Worm (Caenorhabditis elegans) whole organism, early embryonic: ENCODE results near the gene orc-2.

Experiments
- B0310.2 ChIP-seq: sonication (generic microtip); optimal IDR thresholded peaks from 2 replicates; lab custom pipeline; 2016; ENCODE audit warnings: mild to moderate bottlenecking, missing genetic modification characterization, missing compliant biosample characterization
- F13C5.2 ChIP-seq: sonication (generic microtip); optimal IDR thresholded peaks from 2 replicates; lab custom pipeline; 2017; ENCODE audit warnings: mild to moderate bottlenecking, missing genetic modification characterization, inconsistent platforms, missing compliant biosample characterization
- aly-1 ChIP-seq: sonication (generic microtip); optimal IDR thresholded peaks from 2 replicates; lab custom pipeline; 2016; ENCODE audit warnings: missing genetic modification characterization, missing compliant biosample characterization
- ama-1 ChIP-seq: fragments of 150-350 bp; optimal IDR thresholded peaks from 2 replicates; lab custom pipeline; 2014
- ets-7 ChIP-seq: sonication (generic microtip); optimal IDR thresholded peaks from 2 replicates; lab custom pipeline; 2016; ENCODE audit warnings: missing genotype, missing genetic modification characterization, missing compliant biosample characterization
- flt-1 ChIP-seq: fragments of 200-800 bp; sonication (Bioruptor generic); IDR thresholded peaks from 2 replicates; pipeline ENCODE4 v1.3.6; 2022; ENCODE audit warnings: missing genetic modification characterization, missing compliant biosample characterization
- hmbx-1 ChIP-seq: sonication (generic microtip); optimal IDR thresholded peaks from 2 replicates; lab custom pipeline; 2016; ENCODE audit warnings: mild to moderate bottlenecking, missing genetic modification characterization, missing compliant biosample characterization
- hmg-4 ChIP-seq: fragments of 200-800 bp; sonication (Bioruptor generic); optimal IDR thresholded peaks from 2 replicates; lab custom pipeline; 2018; ENCODE audit warnings: mild to moderate bottlenecking, missing genetic modification characterization, missing compliant biosample characterization
- hnd-1 ChIP-seq: sonication (generic microtip); optimal IDR thresholded peaks from 2 replicates; lab custom pipeline; 2016; ENCODE audit warnings: missing genetic modification characterization, missing compliant biosample characterization
- pes-1 ChIP-seq: fragments of 200-800 bp; sonication (Bioruptor generic); IDR thresholded peaks from 2 replicates; pipeline ENCODE4 v1.3.6; 2022; ENCODE audit warnings: missing genetic modification reagents, missing genetic modification characterization, missing compliant biosample characterization
- scrt-1 ChIP-seq: fragments of 200-800 bp; sonication (Bioruptor generic); IDR thresholded peaks from 2 replicates; pipeline ENCODE4 v1.3.6; 2022; ENCODE audit warnings: missing genetic modification characterization, missing compliant biosample characterization
- sea-1 ChIP-seq: fragments of 200-800 bp; sonication (Bioruptor generic); conservative IDR thresholded peaks from 2 replicates; pipeline ENCODE4 v1.3.6; 2022; ENCODE audit warnings: missing genetic modification characterization, missing compliant biosample characterization
- tbx-11 ChIP-seq: fragments of 200-800 bp; sonication (Bioruptor generic); IDR thresholded peaks from 2 replicates; pipeline ENCODE4 v1.3.6; 2022; ENCODE audit warnings: missing genetic modification characterization, missing compliant biosample characterization

ce11 chrII:10925804-10926570, 52.3 kb downstream of the orc-2 start, which contains the start of gene metr-1:
- TF ChIP-seq tbx-11 (GFP tag; lab: Robert Waterston, UW) (no peak), ama-1 (lab: Kevin White, UChicago) (no peak), hmg-4 (GFP tag; lab: Kevin White, UChicago) (no peak), hmbx-1 (tag; lab: Kevin White, UChicago) (no peak), hnd-1 (tag; lab: Kevin White, UChicago) (no peak), flt-1 (GFP tag; lab: Robert Waterston, UW) (no peak), sea-1 (GFP tag; lab: Robert Waterston, UW) (no peak), aly-1 (tag; lab: Kevin White, UChicago) (no peak), pes-1 (GFP tag; lab: Robert Waterston, UW) (no peak), scrt-1 (GFP tag; lab: Robert Waterston, UW) (no peak), F13C5.2 (tag; lab: Kevin White, UChicago) (no peak), ets-7 (tag; lab: Kevin White, UChicago) (no peak), B0310.2 (tag; lab: Kevin White, UChicago) (no peak)
